Fruit fly (Drosophila melanogaster) whole organism, adult: Measurements from ENCODE around the gene CG3610.
A peak's percentile ranks its signal among the peaks of the same experiment; 100 is the strongest.

ENCODE experiments used
- CG11617 ChIP-seq: fragments of 200-800 bp; sonication (Bioruptor generic); optimal IDR thresholded peaks from 2 replicates; lab custom pipeline; 2017; ENCODE audit warnings: mild to moderate bottlenecking, missing biosample characterization, missing genetic modification reagents, missing genetic modification characterization
- CG12768 ChIP-seq: fragments of 200-800 bp; sonication (Bioruptor generic); optimal IDR thresholded peaks from 2 replicates; lab custom pipeline; 2017; ENCODE audit warnings: missing biosample characterization, missing genetic modification characterization, mild to moderate bottlenecking, moderate library complexity, missing genetic modification reagents
- CG14711 ChIP-seq: fragments of 200-800 bp; sonication (Bioruptor generic); optimal IDR thresholded peaks from 2 replicates; lab custom pipeline; 2018; ENCODE audit warnings: missing biosample characterization, mild to moderate bottlenecking, missing genetic modification characterization, moderate library complexity
- CG1620 ChIP-seq: fragments of 200-800 bp; sonication (Bioruptor generic); optimal IDR thresholded peaks from 2 replicates; lab custom pipeline; 2016; ENCODE audit warnings: missing biosample characterization, missing genetic modification characterization
- CG33017 ChIP-seq: fragments of 200-800 bp; sonication (Bioruptor generic); optimal IDR thresholded peaks from 2 replicates; lab custom pipeline; 2018; ENCODE audit warnings: missing biosample characterization, mild to moderate bottlenecking, missing genetic modification characterization, moderate library complexity
- CG5204 ChIP-seq: fragments of 200-800 bp; sonication (Bioruptor generic); optimal IDR thresholded peaks from 2 replicates; lab custom pipeline; 2016; ENCODE audit warnings: missing biosample characterization, missing genetic modification characterization
- CG7045 ChIP-seq: fragments of 200-800 bp; sonication (Bioruptor generic); optimal IDR thresholded peaks from 2 replicates; lab custom pipeline; 2017; ENCODE audit warnings: missing biosample characterization, mild to moderate bottlenecking, missing genetic modification characterization
- CG7101 ChIP-seq: fragments of 200-800 bp; sonication (Bioruptor generic); optimal IDR thresholded peaks from 2 replicates; lab custom pipeline; 2018; ENCODE audit warnings: missing biosample characterization, mild to moderate bottlenecking, missing genetic modification characterization, moderate library complexity
- Clk ChIP-seq: fragments of 200-800 bp; sonication (Bioruptor generic); optimal IDR thresholded peaks from 2 replicates; lab custom pipeline; 2017; ENCODE audit warnings: missing biosample characterization, missing genetic modification characterization
- Crg-1 ChIP-seq: fragments of 200-800 bp; sonication (Bioruptor generic); optimal IDR thresholded peaks from 2 replicates; lab custom pipeline; 2016; ENCODE audit warnings: missing biosample characterization, missing genetic modification characterization
- Hr96 ChIP-seq: fragments of 200-800 bp; sonication (Bioruptor generic); optimal IDR thresholded peaks from 2 replicates; lab custom pipeline; 2016; ENCODE audit warnings: missing biosample characterization, missing genetic modification characterization
- Mnt ChIP-seq: fragments of 200-800 bp; sonication (Bioruptor generic); optimal IDR thresholded peaks from 2 replicates; lab custom pipeline; 2016; ENCODE audit warnings: missing biosample characterization, mild to moderate bottlenecking, missing genetic modification characterization
- bab1 ChIP-seq: fragments of 200-800 bp; sonication (Bioruptor generic); optimal IDR thresholded peaks from 3 replicates; lab custom pipeline; 2019; ENCODE audit warnings: missing biosample characterization, mild to moderate bottlenecking, missing genetic modification characterization, moderate library complexity
- cic ChIP-seq: fragments of 200-800 bp; sonication (Bioruptor generic); optimal IDR thresholded peaks from 2 replicates; lab custom pipeline; 2017; ENCODE audit warnings: missing biosample characterization, mild to moderate bottlenecking, missing genetic modification characterization, moderate library complexity
- cnc ChIP-seq, 2 experiments: fragments of >200 bp; optimal IDR thresholded peaks; 2 replicates each; lab custom pipeline; 2017
- kay ChIP-seq: fragments of 200-800 bp; sonication (Bioruptor generic); peaks from one replicate; lab custom pipeline; 2016; ENCODE audit warnings: missing biosample characterization, missing genetic modification characterization, borderline replicate concordance
- ovo ChIP-seq: fragments of 200-800 bp; sonication (Bioruptor generic); optimal IDR thresholded peaks from 2 replicates; lab custom pipeline; 2016; ENCODE audit warnings: missing biosample characterization, missing genetic modification characterization
- pad ChIP-seq: fragments of 200-800 bp; sonication (Bioruptor generic); optimal IDR thresholded peaks from 3 replicates; lab custom pipeline; 2017; ENCODE audit warnings: missing biosample characterization, missing genetic modification characterization, mild to moderate bottlenecking, moderate library complexity, missing genetic modification reagents
- tj ChIP-seq: fragments of 200-800 bp; sonication (Bioruptor generic); optimal IDR thresholded peaks from 3 replicates; lab custom pipeline; 2017; ENCODE audit warnings: missing biosample characterization, mild to moderate bottlenecking, missing genetic modification characterization, moderate library complexity
- toe ChIP-seq: fragments of 200-800 bp; sonication (Bioruptor generic); optimal IDR thresholded peaks from 2 replicates; lab custom pipeline; 2016; ENCODE audit warnings: missing biosample characterization, missing genetic modification characterization

CG3610 gene

dm6 chr3R:14844743-14845142 is at the start of gene CG3610:
TSS of gene CG3610 (plus strand) at chr3R:14845043.
- TF ChIP-seq bab1 = no peak
- TF ChIP-seq CG7101 = no peak
- TF ChIP-seq cnc (optimal IDR thresholded peaks at IDR 0.05; lab: Kevin White, UChicago) = no peak
- no peak for TF ChIP-seq CG33017 (tag; lab: Kevin White, UChicago)
- TF ChIP-seq ovo (GFP tag; lab: Kevin White, UChicago) = no peak
- TF ChIP-seq cic (GFP tag; lab: Kevin White, UChicago) = no peak
- no peak for TF ChIP-seq toe (GFP tag; lab: Kevin White, UChicago)

dm6 chr3R:14796294-14796693 is 48.5 kb upstream of the CG3610 start, which contains the start of gene CG14855:
TSS of gene CG14855 (plus strand) at chr3R:14796305.
- no peak for TF ChIP-seq CG7101

- TF ChIP-seq CG7045 (GFP tag; lab: Kevin White, UChicago) = no peak
- TF ChIP-seq toe (GFP tag; lab: Kevin White, UChicago) = no peak
- TF ChIP-seq Mnt = no peak
Observed at dm6 chr3R:14798626-14799258, 46.1 kb upstream of the CG3610 start, which contains the start of gene CG14856. TSS of gene CG14856 (plus strand) at chr3R:14798986.

dm6 chr3R:14801407-14801806 is 43.4 kb upstream of the CG3610 start, which contains the start of gene CG14857:
TSS of gene CG14857 (plus strand) at chr3R:14801773.
- TF ChIP-seq toe (GFP tag; lab: Kevin White, UChicago) (no peak), CG12768 (peak; percentile 52), CG14711 (no peak), CG5204 (GFP tag; lab: Kevin White, UChicago) (no peak), CG7045 (GFP tag; lab: Kevin White, UChicago) (no peak), Clk (GFP tag; lab: Kevin White, UChicago) (no peak), ovo (GFP tag; lab: Kevin White, UChicago) (no peak), cnc (optimal IDR thresholded peaks at IDR 0.05; lab: Kevin White, UChicago) (no peak), kay (GFP tag; lab: Kevin White, UChicago) (peak; percentile 49), Mnt (peak; percentile 45), CG33017 (tag; lab: Kevin White, UChicago) (peak; percentile 12), pad (GFP tag; lab: Kevin White, UChicago) (no peak), cic (GFP tag; lab: Kevin White, UChicago) (peak; percentile 70)

- no peak for TF ChIP-seq CG7045 (GFP tag; lab: Kevin White, UChicago)
- peak; percentile 52 for TF ChIP-seq cic (GFP tag; lab: Kevin White, UChicago)
Observed at dm6 chr3R:14810703-14811102, 34.1 kb upstream of the CG3610 start.

dm6 chr3R:14817721-14818215 is 27.1 kb upstream of the CG3610 start:
- TF ChIP-seq toe (GFP tag; lab: Kevin White, UChicago) (peak; percentile 48), Clk (GFP tag; lab: Kevin White, UChicago) (no peak), CG14711 (no peak), kay (GFP tag; lab: Kevin White, UChicago) (no peak), CG7101 (peak; percentile 24), ovo (GFP tag; lab: Kevin White, UChicago) (no peak), CG12768 (peak; percentile 54), CG7045 (GFP tag; lab: Kevin White, UChicago) (no peak), tj (GFP tag; lab: Kevin White, UChicago) (peak; percentile 81), CG11617 (GFP tag; lab: Kevin White, UChicago) (peak; percentile 7), cnc (optimal IDR thresholded peaks at IDR 0.05; lab: Kevin White, UChicago) (no peak), CG33017 (tag; lab: Kevin White, UChicago) (no peak), Crg-1 (peak; percentile 18), CG5204 (GFP tag; lab: Kevin White, UChicago) (no peak), CG1620 (no peak), bab1 (peak; percentile 50), cic (GFP tag; lab: Kevin White, UChicago) (peak; percentile 46), Hr96 (GFP tag; lab: Kevin White, UChicago) (peak; percentile 50), pad (GFP tag; lab: Kevin White, UChicago) (no peak), Mnt (peak; percentile 90)

- TF ChIP-seq Clk (GFP tag; lab: Kevin White, UChicago) = no peak
- peak; percentile 22 for TF ChIP-seq Mnt
- peak; percentile 21 for TF ChIP-seq tj (GFP tag; lab: Kevin White, UChicago)
Observed at dm6 chr3R:14819711-14820153, 25.1 kb upstream of the CG3610 start.

- no peak for TF ChIP-seq CG33017 (tag; lab: Kevin White, UChicago)
- no peak for TF ChIP-seq pad (GFP tag; lab: Kevin White, UChicago)
- TF ChIP-seq Mnt = no peak
- TF ChIP-seq CG5204 (GFP tag; lab: Kevin White, UChicago) = no peak
- no peak for TF ChIP-seq kay (GFP tag; lab: Kevin White, UChicago)
- TF ChIP-seq Clk (GFP tag; lab: Kevin White, UChicago) = no peak
- TF ChIP-seq Crg-1 = no peak
- no peak for TF ChIP-seq CG7045 (GFP tag; lab: Kevin White, UChicago)
- TF ChIP-seq CG12768 = no peak
- TF ChIP-seq toe (GFP tag; lab: Kevin White, UChicago) = no peak
- no peak for TF ChIP-seq bab1
- TF ChIP-seq CG14711 = no peak
- TF ChIP-seq CG11617 (GFP tag; lab: Kevin White, UChicago) = no peak
- no peak for TF ChIP-seq cnc (optimal IDR thresholded peaks at IDR 0.05; lab: Kevin White, UChicago)
Observed at dm6 chr3R:14821175-14821574, 23.7 kb upstream of the CG3610 start.
